Worm (Caenorhabditis elegans) whole organism, L3 larva: ENCODE results near the gene C44C10.3.

Source experiments
- ama-1 ChIP-seq: fragments of 150-350 bp; optimal IDR thresholded peaks from 2 replicates; lab custom pipeline; 2018
- eor-1 ChIP-seq, 2 experiments: fragments of 150-350 bp; optimal IDR thresholded peaks; 2 replicates each; lab custom pipeline; 2014 to 2018; ENCODE audit warnings: missing biosample characterization in 2 of 2, missing genetic modification characterization in 2 of 2
- lin-15B ChIP-seq: fragments of 150-350 bp; optimal IDR thresholded peaks from 2 replicates; lab custom pipeline; 2014; ENCODE audit warnings: missing biosample characterization, missing genetic modification characterization
- nhr-12 ChIP-seq: fragments of 150-350 bp; optimal IDR thresholded peaks from 2 replicates; lab custom pipeline; 2014; ENCODE audit warnings: missing biosample characterization, missing genetic modification characterization
- nhr-77 ChIP-seq: fragments of 150-350 bp; optimal IDR thresholded peaks from 2 replicates; lab custom pipeline; 2014; ENCODE audit warnings: missing biosample characterization, missing genetic modification characterization

DNA sequence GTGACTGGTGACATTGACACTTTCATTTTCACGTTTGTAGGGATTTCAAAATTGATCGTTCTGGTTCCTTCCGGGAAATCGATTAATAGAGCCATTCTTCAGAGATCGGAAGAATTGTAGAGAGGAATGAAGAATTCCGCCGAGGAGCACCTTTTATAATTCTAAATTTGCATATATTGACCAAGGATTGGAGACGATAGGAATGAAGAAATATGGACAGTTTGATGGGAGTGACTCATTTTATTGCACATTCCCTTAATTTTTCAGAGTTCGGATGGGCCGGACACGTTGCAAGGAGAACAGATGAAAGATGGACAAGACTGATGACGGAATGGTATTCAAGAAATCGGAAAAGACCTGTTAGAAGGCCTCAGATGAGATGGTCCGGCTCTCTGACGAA, 2.1 kb upstream of the C44C10.3 start, which contains the start of gene C44C10.15:
- TF ChIP-seq lin-15B: no peak
- no peak for TF ChIP-seq nhr-12 (tag; lab: Kevin White, UChicago)
- TF ChIP-seq eor-1 (tag; optimal IDR thresholded peaks at IDR 0.05; lab: Kevin White, UChicago): no peak
- no peak for TF ChIP-seq ama-1 (lab: Kevin White, UChicago)
- TF ChIP-seq nhr-77 (tag; lab: Kevin White, UChicago): no peak
